Fruit fly (Drosophila melanogaster): ENCODE data around the gene nSyb.

nSyb gene

dm6 chr3L:1586266-1587054 lies 51.1 kb downstream of the nSyb start (continued):
- TF ChIP-seq Pdp1 (GFP tag; optimal IDR thresholded peaks at IDR 0.05) (peak in 1 of 2 experiments; percentile 78), H2.0 (GFP tag; IDR thresholded peaks at IDR 0.05) (0 out of 2 replicates have a peak, but pooled peaks have one; percentile 31), CG4360 (GFP tag; IDR thresholded peaks at IDR 0.05) (peak; percentile 47; the same call in 1 of the 2 replicates), tna (GFP tag; IDR thresholded peaks at IDR 0.05; ENCODE audit: partially characterized antibody) (peak; percentile 48; the same call in 1 of the 2 replicates), CG1024 (GFP tag; IDR thresholded peaks at IDR 0.05) (peak; percentile 9; the same call in 1 of the 2 replicates), bcd (GFP tag; optimal IDR thresholded peaks at IDR 0.05) (no peak), ap (GFP tag; IDR thresholded peaks at IDR 0.05) (no peak), CG6791 (GFP tag; IDR thresholded peaks at IDR 0.05; ENCODE audit: partially characterized antibody) (peak; percentile 76), Fer1 (GFP tag; optimal IDR thresholded peaks at IDR 0.05) (peak; percentile 47), corto (GFP tag; optimal IDR thresholded peaks at IDR 0.05) (peak; percentile 10), Stat92E (GFP tag; optimal IDR thresholded peaks at IDR 0.05) (peak in 1 of 3 experiments; percentile 61), Awh (GFP tag; IDR thresholded peaks at IDR 0.05) (peak; percentile 27; the same call in 1 of the 2 replicates), Blimp-1 (GFP tag; optimal IDR thresholded peaks at IDR 0.05) (peak; percentile 15), CG3281 (GFP tag; optimal IDR thresholded peaks at IDR 0.05) (peak; percentile 4), Trl (optimal IDR thresholded peaks at IDR 0.05) (peak; percentile 96 to 100), Trl (GFP tag; optimal IDR thresholded peaks at IDR 0.05) (peak; percentile 78), Ssrp (tag; optimal IDR thresholded peaks at IDR 0.05) (no peak), Dbx (GFP tag; IDR thresholded peaks at IDR 0.05) (peak; percentile 52; the same call in 1 of the 3 replicates), gro (GFP tag; optimal IDR thresholded peaks at IDR 0.05) (peak; percentile 20), CG14050 (GFP tag; IDR thresholded peaks at IDR 0.05) (no peak), Elba2 (GFP tag; optimal IDR thresholded peaks at IDR 0.05) (no peak), Mrtf (GFP tag; IDR thresholded peaks at IDR 0.05) (no peak), jumu (GFP tag; optimal IDR thresholded peaks at IDR 0.05) (no peak), mam (GFP tag; optimal IDR thresholded peaks at IDR 0.05) (no peak), CG31365 (tag; optimal IDR thresholded peaks at IDR 0.05) (peak; percentile 65), Ptx1 (GFP tag; IDR thresholded peaks at IDR 0.05) (no peak), CG6765 (GFP tag; optimal IDR thresholded peaks at IDR 0.05) (peak; percentile 60), Dip3 (GFP tag; optimal IDR thresholded peaks at IDR 0.05) (no peak), CG17612 (GFP tag; IDR thresholded peaks at IDR 0.05) (no peak), CG8944 (GFP tag; optimal IDR thresholded peaks at IDR 0.05) (no peak), Fer2 (tag; optimal IDR thresholded peaks at IDR 0.05) (no peak), slbo (GFP tag; IDR thresholded peaks at IDR 0.05) (no peak), Rfx (GFP tag; IDR thresholded peaks at IDR 0.05) (peak; percentile 44; the same call in 1 of the 2 replicates), ato (GFP tag; IDR thresholded peaks at IDR 0.05; ENCODE audit: partially characterized antibody) (peak; percentile 62; the same call in 1 of the 2 replicates), CG2712 (tag; optimal IDR thresholded peaks at IDR 0.05) (peak; percentile 3), tx (GFP tag; optimal IDR thresholded peaks at IDR 0.05) (no peak), CG16779 (GFP tag; IDR thresholded peaks at IDR 0.05) (no peak), Opbp (GFP tag; IDR thresholded peaks at IDR 0.05; ENCODE audit: partially characterized antibody) (peak; percentile 55; the same call in 1 of the 3 replicates), TFAM (GFP tag; optimal IDR thresholded peaks at IDR 0.05) (no peak), CG13624 (GFP tag; optimal IDR thresholded peaks at IDR 0.05) (peak; percentile 68), Usf (GFP tag; optimal IDR thresholded peaks at IDR 0.05) (no peak), NC2β (GFP tag; optimal IDR thresholded peaks at IDR 0.05) (no peak), CG1832 (GFP tag; optimal IDR thresholded peaks at IDR 0.05) (peak; percentile 15), CG17829 (tag; optimal IDR thresholded peaks at IDR 0.05) (peak; percentile 6), HLH3B (GFP tag; IDR thresholded peaks at IDR 0.05) (no peak; the same call in 1 of the 2 replicates), ranshi (GFP tag; IDR thresholded peaks at IDR 0.05) (peak; percentile 8; the same call in 1 of the 2 replicates), CG6683 (GFP tag; optimal IDR thresholded peaks at IDR 0.05) (peak; percentile 4), CG8359 (GFP tag; optimal IDR thresholded peaks at IDR 0.05; ENCODE audit: borderline replicate concordance) (peak; percentile 70), CG8765 (GFP tag; IDR thresholded peaks at IDR 0.05) (peak; percentile 42; the same call in 1 of the 2 replicates)
